Fruit fly (Drosophila melanogaster) whole organism, embryonic: ENCODE results near the gene MESK4.
A peak's percentile ranks its signal among the peaks of the same experiment; 100 is the strongest.

Source experiments
- Bgb ChIP-seq: fragments of 200-800 bp; sonication (Bioruptor generic); IDR thresholded peaks from 2 replicates; pipeline ENCODE4 v1.3.6; 2022; ENCODE audit warnings: missing biosample characterization, missing genetic modification characterization; ENCODE audit not compliant: partially characterized antibody
- CG10543 ChIP-seq: fragments of 200-800 bp; sonication (Bioruptor generic); optimal IDR thresholded peaks from 3 replicates; lab custom pipeline; 2017; ENCODE audit warnings: missing biosample characterization, mild to moderate bottlenecking, missing genetic modification characterization, moderate library complexity
- CG11247 ChIP-seq: fragments of 200-800 bp; sonication (Bioruptor generic); IDR thresholded peaks from 2 replicates; pipeline ENCODE4 v1.3.6; 2022; ENCODE audit warnings: missing biosample characterization, missing genetic modification characterization
- CG11696 ChIP-seq: fragments of 200-800 bp; sonication (Bioruptor generic); IDR thresholded peaks from 2 replicates; pipeline ENCODE4 v1.3.6; 2022; ENCODE audit warnings: missing biosample characterization, missing genetic modification characterization
- CG12744 ChIP-seq: fragments of 200-800 bp; sonication (Bioruptor generic); optimal IDR thresholded peaks from 2 replicates; lab custom pipeline; 2016; ENCODE audit warnings: missing biosample characterization, missing genetic modification characterization
- CG12942 ChIP-seq: fragments of 200-800 bp; sonication (Bioruptor generic); optimal IDR thresholded peaks from 3 replicates; lab custom pipeline; 2016; ENCODE audit warnings: missing biosample characterization, missing genetic modification characterization
- CG13624 ChIP-seq: fragments of 200-800 bp; sonication (Bioruptor generic); optimal IDR thresholded peaks from 2 replicates; lab custom pipeline; 2016; ENCODE audit warnings: missing biosample characterization, missing genetic modification characterization
- CG15073 ChIP-seq: fragments of 200-800 bp; sonication (Bioruptor generic); optimal IDR thresholded peaks from 2 replicates; lab custom pipeline; 2016; ENCODE audit warnings: missing biosample characterization, missing genetic modification characterization
- CG1529 ChIP-seq: fragments of 200-800 bp; sonication (Bioruptor generic); optimal IDR thresholded peaks from 3 replicates; lab custom pipeline; 2018; ENCODE audit warnings: missing biosample characterization, missing genetic modification characterization
- CG1602 ChIP-seq: fragments of 200-800 bp; sonication (Bioruptor generic); optimal IDR thresholded peaks from 3 replicates; lab custom pipeline; 2016; ENCODE audit warnings: missing biosample characterization, missing genetic modification characterization
- CG30020 ChIP-seq: fragments of 200-800 bp; optimal IDR thresholded peaks from 2 replicates; lab custom pipeline; 2019; ENCODE audit warnings: missing biosample characterization, mild to moderate bottlenecking, missing genetic modification characterization, moderate library complexity
- CG32767 ChIP-seq: fragments of 200-800 bp; sonication (Bioruptor generic); IDR thresholded peaks from 2 replicates; pipeline ENCODE4 v1.3.6; 2022; ENCODE audit warnings: missing biosample characterization, missing genetic modification characterization
- CG42726 ChIP-seq: fragments of 200-800 bp; sonication (Bioruptor generic); IDR thresholded peaks from 2 replicates; pipeline ENCODE4 v1.3.6; 2022; ENCODE audit warnings: missing biosample characterization, missing genetic modification characterization; ENCODE audit not compliant: partially characterized antibody
- CG5953 ChIP-seq: fragments of 200-800 bp; sonication (Bioruptor generic); IDR thresholded peaks from 2 replicates; pipeline ENCODE4 v1.3.6; 2022; ENCODE audit warnings: missing biosample characterization, missing genetic modification characterization
- CG6683 ChIP-seq: fragments of 200-800 bp; sonication (Bioruptor generic); optimal IDR thresholded peaks from 2 replicates; lab custom pipeline; 2017; ENCODE audit warnings: missing biosample characterization, mild to moderate bottlenecking, missing genetic modification characterization, missing genetic modification reagents
- CG9727 ChIP-seq: fragments of 200-800 bp; sonication (Bioruptor generic); optimal IDR thresholded peaks from 3 replicates; lab custom pipeline; 2017; ENCODE audit warnings: missing biosample characterization, mild to moderate bottlenecking, missing genetic modification characterization
- CG9932 ChIP-seq: fragments of 200-800 bp; sonication (Bioruptor generic); IDR thresholded peaks from 2 replicates; pipeline ENCODE4 v1.3.6; 2022; ENCODE audit warnings: missing biosample characterization, missing genetic modification characterization
- ERR ChIP-seq: fragments of 200-800 bp; sonication (Bioruptor generic); optimal IDR thresholded peaks from 2 replicates; lab custom pipeline; 2016; ENCODE audit warnings: missing biosample characterization, missing genetic modification characterization
- HmgD ChIP-seq: fragments of 200-800 bp; sonication (Bioruptor generic); optimal IDR thresholded peaks from 3 replicates; lab custom pipeline; 2016; ENCODE audit warnings: missing biosample characterization, missing genetic modification characterization
- HmgZ ChIP-seq: fragments of 200-800 bp; sonication (Bioruptor generic); optimal IDR thresholded peaks from 2 replicates; lab custom pipeline; 2018; ENCODE audit warnings: missing biosample characterization, mild to moderate bottlenecking, missing genetic modification characterization
- Hsf ChIP-seq: fragments of 200-800 bp; sonication (Bioruptor generic); optimal IDR thresholded peaks from 3 replicates; lab custom pipeline; 2016; ENCODE audit warnings: missing biosample characterization, missing genetic modification characterization
- Kr ChIP-seq: fragments of 200-800 bp; sonication (Bioruptor generic); optimal IDR thresholded peaks from 2 replicates; lab custom pipeline; 2017; ENCODE audit warnings: missing biosample characterization, mild to moderate bottlenecking, missing genetic modification characterization
- Mes4 ChIP-seq: fragments of 200-800 bp; sonication (Bioruptor generic); optimal IDR thresholded peaks from 2 replicates; lab custom pipeline; 2016; ENCODE audit warnings: missing biosample characterization, missing genetic modification characterization
- NFAT ChIP-seq: fragments of 200-800 bp; sonication (Bioruptor generic); IDR thresholded peaks from 2 replicates; pipeline ENCODE4 v1.3.6; 2022; ENCODE audit warnings: missing biosample characterization, missing genetic modification characterization
- Nf-YA ChIP-seq: fragments of 200-800 bp; sonication (Bioruptor generic); IDR thresholded peaks from 2 replicates; pipeline ENCODE4 v1.3.6; 2022; ENCODE audit warnings: missing biosample characterization, missing genetic modification characterization
- Nf-YB ChIP-seq: fragments of 200-800 bp; sonication (Bioruptor generic); optimal IDR thresholded peaks from 3 replicates; lab custom pipeline; 2019; ENCODE audit warnings: missing biosample characterization, mild to moderate bottlenecking, missing genetic modification characterization, moderate library complexity
- Rx ChIP-seq: fragments of 200-800 bp; sonication (Bioruptor generic); IDR thresholded peaks from 2 replicates; pipeline ENCODE4 v1.3.6; 2022; ENCODE audit warnings: missing biosample characterization, missing genetic modification characterization
- Sox102F ChIP-seq: fragments of 200-800 bp; sonication (Bioruptor generic); optimal IDR thresholded peaks from 2 replicates; lab custom pipeline; 2018; ENCODE audit warnings: missing biosample characterization, mild to moderate bottlenecking, missing genetic modification characterization, moderate library complexity
- Spps ChIP-seq: fragments of 200-800 bp; sonication (Bioruptor generic); optimal IDR thresholded peaks from 2 replicates; lab custom pipeline; 2018; ENCODE audit warnings: missing biosample characterization, mild to moderate bottlenecking, missing genetic modification characterization
- Ssrp ChIP-seq: fragments of 200-800 bp; sonication (Bioruptor generic); optimal IDR thresholded peaks from 2 replicates; lab custom pipeline; 2018; ENCODE audit warnings: missing biosample characterization, mild to moderate bottlenecking, missing genetic modification characterization, moderate library complexity
- Xbp1 ChIP-seq: fragments of 200-800 bp; sonication (Bioruptor generic); optimal IDR thresholded peaks from 3 replicates; lab custom pipeline; 2016; ENCODE audit warnings: missing biosample characterization, mild to moderate bottlenecking, missing genetic modification characterization
- ap ChIP-seq: fragments of 200-800 bp; sonication (Bioruptor generic); IDR thresholded peaks from 2 replicates; pipeline ENCODE4 v1.3.6; 2022; ENCODE audit warnings: missing biosample characterization, missing genetic modification characterization
- bigmax ChIP-seq: fragments of 200-800 bp; sonication (Bioruptor generic); optimal IDR thresholded peaks from 2 replicates; lab custom pipeline; 2018; ENCODE audit warnings: missing biosample characterization, mild to moderate bottlenecking, missing genetic modification characterization
- cato ChIP-seq: fragments of 200-800 bp; sonication (Bioruptor generic); optimal IDR thresholded peaks from 2 replicates; lab custom pipeline; 2016; ENCODE audit warnings: missing biosample characterization, missing genetic modification characterization, borderline replicate concordance
- chif ChIP-seq, 2 experiments: fragments of 200-800 bp; sonication (Bioruptor generic); optimal IDR thresholded peaks; 3 replicates each; lab custom pipeline; 2016; ENCODE audit warnings: missing biosample characterization in 2 of 2, missing genetic modification characterization in 2 of 2
- chn ChIP-seq: fragments of 200-800 bp; sonication (Bioruptor generic); optimal IDR thresholded peaks from 2 replicates; lab custom pipeline; 2016; ENCODE audit warnings: missing biosample characterization, missing genetic modification characterization
- dmrt11E ChIP-seq: fragments of 200-800 bp; sonication (Bioruptor generic); optimal IDR thresholded peaks from 3 replicates; lab custom pipeline; 2018; ENCODE audit warnings: missing biosample characterization, mild to moderate bottlenecking, missing genetic modification characterization, moderate library complexity
- fd96Cb ChIP-seq: fragments of 200-800 bp; sonication (Bioruptor generic); optimal IDR thresholded peaks from 2 replicates; lab custom pipeline; 2018; ENCODE audit warnings: missing biosample characterization, mild to moderate bottlenecking, missing genetic modification characterization, moderate library complexity
- her ChIP-seq: fragments of 200-800 bp; sonication (Bioruptor generic); optimal IDR thresholded peaks from 2 replicates; lab custom pipeline; 2016; ENCODE audit warnings: missing biosample characterization, missing genetic modification characterization
- lmd ChIP-seq: fragments of 200-800 bp; sonication (Bioruptor generic); IDR thresholded peaks from 2 replicates; pipeline ENCODE4 v1.3.6; 2022; ENCODE audit warnings: missing biosample characterization, missing genetic modification characterization
- nmo ChIP-seq: fragments of 200-800 bp; sonication (Bioruptor generic); optimal IDR thresholded peaks from 2 replicates; lab custom pipeline; 2018; ENCODE audit warnings: missing biosample characterization, mild to moderate bottlenecking, missing genetic modification characterization, moderate library complexity
- run ChIP-seq: fragments of 200-800 bp; sonication (Bioruptor generic); optimal IDR thresholded peaks from 3 replicates; lab custom pipeline; 2018; ENCODE audit warnings: missing biosample characterization, mild to moderate bottlenecking, missing genetic modification characterization
- sim ChIP-seq: fragments of 200-800 bp; sonication (Bioruptor generic); IDR thresholded peaks from 2 replicates; pipeline ENCODE4 v1.3.6; 2022; ENCODE audit warnings: missing biosample characterization, missing genetic modification characterization
- stc ChIP-seq: fragments of 200-800 bp; sonication (Bioruptor generic); IDR thresholded peaks from 2 replicates; pipeline ENCODE4 v1.3.6; 2022; ENCODE audit warnings: missing biosample characterization, missing genetic modification characterization
- stwl ChIP-seq: fragments of 200-800 bp; sonication (Bioruptor generic); optimal IDR thresholded peaks from 3 replicates; lab custom pipeline; 2018; ENCODE audit warnings: missing biosample characterization, mild to moderate bottlenecking, missing genetic modification characterization, moderate library complexity
- twi ChIP-seq: fragments of 200-800 bp; optimal IDR thresholded peaks from 2 replicates; lab custom pipeline; 2019; ENCODE audit warnings: missing biosample characterization, mild to moderate bottlenecking, missing genetic modification characterization, moderate library complexity
- vnd ChIP-seq: fragments of 200-800 bp; sonication (Bioruptor generic); IDR thresholded peaks from 3 replicates; pipeline ENCODE4 v1.3.6; 2022; ENCODE audit warnings: missing biosample characterization, missing genetic modification characterization; ENCODE audit not compliant: partially characterized antibody
- wdn ChIP-seq: fragments of 200-800 bp; sonication (Bioruptor generic); IDR thresholded peaks from 2 replicates; pipeline ENCODE4 v1.3.6; 2022; ENCODE audit warnings: missing biosample characterization, missing genetic modification characterization
- wor ChIP-seq: fragments of 200-800 bp; sonication (Bioruptor generic); IDR thresholded peaks from 2 replicates; pipeline ENCODE4 v1.3.6; 2022; ENCODE audit warnings: missing biosample characterization, missing genetic modification characterization
- zfh1 ChIP-seq: fragments of 200-800 bp; sonication (Bioruptor generic); IDR thresholded peaks from 3 replicates; pipeline ENCODE4 v1.3.6; 2022; ENCODE audit warnings: missing biosample characterization, missing genetic modification characterization

The MESK4 gene

dm6 chr3R:16996059-16996959 lies 7.7 kb downstream of the MESK4 start, which contains the start of the genes EMC2A and CG3534 (continued):
- TF ChIP-seq Kr (GFP tag; lab: Kevin White, UChicago): no peak
- TF ChIP-seq lmd (GFP tag; lab: Robert Waterston, UW): no peak
- TF ChIP-seq zfh1 (GFP tag; lab: Robert Waterston, UW): no peak
- TF ChIP-seq CG13624 (GFP tag; lab: Kevin White, UChicago): peak; percentile 6
- no peak for TF ChIP-seq CG1529 (GFP tag; lab: Kevin White, UChicago)
- no peak for TF ChIP-seq chif (GFP tag; optimal IDR thresholded peaks at IDR 0.05; lab: Kevin White, UChicago)
- TF ChIP-seq ERR (GFP tag; lab: Kevin White, UChicago): peak; percentile 17
- no peak for TF ChIP-seq CG6683 (GFP tag; lab: Kevin White, UChicago)
- no peak for TF ChIP-seq CG15073 (GFP tag; lab: Kevin White, UChicago)
- no peak for TF ChIP-seq bigmax (GFP tag; lab: Kevin White, UChicago)
- TF ChIP-seq stc (GFP tag; lab: Robert Waterston, UW): no peak
- no peak for TF ChIP-seq ap (GFP tag; lab: Robert Waterston, UW)
- no peak for TF ChIP-seq HmgD (GFP tag; lab: Kevin White, UChicago)
- TF ChIP-seq Xbp1: no peak
- no peak for TF ChIP-seq vnd (GFP tag; lab: Robert Waterston, UW)
- no peak for TF ChIP-seq Sox102F
- TF ChIP-seq dmrt11E (tag; lab: Kevin White, UChicago): no peak
- no peak for TF ChIP-seq Nf-YA (GFP tag; lab: Robert Waterston, UW)
- TF ChIP-seq CG32767 (GFP tag; lab: Robert Waterston, UW): no peak
- TF ChIP-seq run (tag; lab: Kevin White, UChicago): no peak
- TF ChIP-seq CG12942 (GFP tag; lab: Kevin White, UChicago): no peak
- no peak for TF ChIP-seq Spps
- no peak for TF ChIP-seq her (GFP tag; lab: Kevin White, UChicago)
- TF ChIP-seq sim: no peak
- TF ChIP-seq CG5953: no peak
- no peak for TF ChIP-seq CG42726 (GFP tag; lab: Robert Waterston, UW)
- no peak for TF ChIP-seq CG11696 (GFP tag; lab: Robert Waterston, UW)
- TF ChIP-seq NFAT (GFP tag; lab: Robert Waterston, UW): no peak
- TF ChIP-seq fd96Cb (tag; lab: Kevin White, UChicago): no peak
- no peak for TF ChIP-seq cato (GFP tag; lab: Kevin White, UChicago)
- TF ChIP-seq CG30020 (tag; lab: Kevin White, UChicago): no peak
- TF ChIP-seq twi: no peak
- no peak for TF ChIP-seq CG9727 (GFP tag; lab: Kevin White, UChicago)
- TF ChIP-seq HmgZ (tag; lab: Kevin White, UChicago): no peak
- TF ChIP-seq Rx (GFP tag; lab: Robert Waterston, UW): no peak
- TF ChIP-seq Bgb: no peak; the same call in 1 of the 2 replicates
- TF ChIP-seq CG12744 (GFP tag; lab: Kevin White, UChicago): no peak
- no peak for TF ChIP-seq Mes4 (GFP tag; lab: Kevin White, UChicago)
- TF ChIP-seq CG11247 (GFP tag; lab: Robert Waterston, UW): no peak
- no peak for TF ChIP-seq CG1602 (GFP tag; lab: Kevin White, UChicago)
- no peak for TF ChIP-seq wdn (GFP tag; lab: Robert Waterston, UW)
- no peak for TF ChIP-seq CG9932
- no peak for TF ChIP-seq Hsf (GFP tag; lab: Kevin White, UChicago)
- peak; percentile 76 for TF ChIP-seq stwl (tag; lab: Kevin White, UChicago)
- TF ChIP-seq nmo: no peak
- TF ChIP-seq chn (GFP tag; lab: Kevin White, UChicago): no peak
- TF ChIP-seq Ssrp (tag; lab: Kevin White, UChicago): no peak
- TF ChIP-seq Nf-YB (GFP tag; lab: Kevin White, UChicago): no peak
- no peak for TF ChIP-seq CG10543 (GFP tag; lab: Kevin White, UChicago)
- no peak for TF ChIP-seq wor
